Worm (Caenorhabditis elegans) whole organism, early embryonic: Measurements from ENCODE around the gene R02D1.2.
"Not testable (repeated sequence)": the region's sequence is repeated elsewhere in the genome, so short reads cannot be mapped to it uniquely, and the experiment has no call there.

ENCODE experiments used
- B0310.2 ChIP-seq: sonication (generic microtip); optimal IDR thresholded peaks from 2 replicates; lab custom pipeline; 2016; ENCODE audit warnings: mild to moderate bottlenecking, missing genetic modification characterization, missing compliant biosample characterization
- F13C5.2 ChIP-seq: sonication (generic microtip); optimal IDR thresholded peaks from 2 replicates; lab custom pipeline; 2017; ENCODE audit warnings: mild to moderate bottlenecking, missing genetic modification characterization, inconsistent platforms, missing compliant biosample characterization
- aly-1 ChIP-seq: sonication (generic microtip); optimal IDR thresholded peaks from 2 replicates; lab custom pipeline; 2016; ENCODE audit warnings: missing genetic modification characterization, missing compliant biosample characterization
- ama-1 ChIP-seq: fragments of 150-350 bp; optimal IDR thresholded peaks from 2 replicates; lab custom pipeline; 2014
- ceh-13 ChIP-seq: fragments of 200-800 bp; sonication (Bioruptor generic); optimal IDR thresholded peaks from 2 replicates; lab custom pipeline; 2018; ENCODE audit warnings: mild to moderate bottlenecking, missing genetic modification characterization, missing compliant biosample characterization
- ceh-36 ChIP-seq: sonication (generic microtip); optimal IDR thresholded peaks from 2 replicates; lab custom pipeline; 2016; ENCODE audit warnings: missing genetic modification characterization, inconsistent platforms, missing compliant biosample characterization
- ets-7 ChIP-seq: sonication (generic microtip); optimal IDR thresholded peaks from 2 replicates; lab custom pipeline; 2016; ENCODE audit warnings: missing genotype, missing genetic modification characterization, missing compliant biosample characterization
- flt-1 ChIP-seq: fragments of 200-800 bp; sonication (Bioruptor generic); IDR thresholded peaks from 2 replicates; pipeline ENCODE4 v1.3.6; 2022; ENCODE audit warnings: missing genetic modification characterization, missing compliant biosample characterization
- hmbx-1 ChIP-seq: sonication (generic microtip); optimal IDR thresholded peaks from 2 replicates; lab custom pipeline; 2016; ENCODE audit warnings: mild to moderate bottlenecking, missing genetic modification characterization, missing compliant biosample characterization
- hmg-4 ChIP-seq: fragments of 200-800 bp; sonication (Bioruptor generic); optimal IDR thresholded peaks from 2 replicates; lab custom pipeline; 2018; ENCODE audit warnings: mild to moderate bottlenecking, missing genetic modification characterization, missing compliant biosample characterization
- hnd-1 ChIP-seq: sonication (generic microtip); optimal IDR thresholded peaks from 2 replicates; lab custom pipeline; 2016; ENCODE audit warnings: missing genetic modification characterization, missing compliant biosample characterization
- pes-1 ChIP-seq: fragments of 200-800 bp; sonication (Bioruptor generic); IDR thresholded peaks from 2 replicates; pipeline ENCODE4 v1.3.6; 2022; ENCODE audit warnings: missing genetic modification reagents, missing genetic modification characterization, missing compliant biosample characterization
- scrt-1 ChIP-seq: fragments of 200-800 bp; sonication (Bioruptor generic); IDR thresholded peaks from 2 replicates; pipeline ENCODE4 v1.3.6; 2022; ENCODE audit warnings: missing genetic modification characterization, missing compliant biosample characterization
- sea-1 ChIP-seq: fragments of 200-800 bp; sonication (Bioruptor generic); conservative IDR thresholded peaks from 2 replicates; pipeline ENCODE4 v1.3.6; 2022; ENCODE audit warnings: missing genetic modification characterization, missing compliant biosample characterization
- tbx-11 ChIP-seq: fragments of 200-800 bp; sonication (Bioruptor generic); IDR thresholded peaks from 2 replicates; pipeline ENCODE4 v1.3.6; 2022; ENCODE audit warnings: missing genetic modification characterization, missing compliant biosample characterization
- tbx-37 ChIP-seq: fragments of 200-800 bp; sonication (Bioruptor generic); conservative IDR thresholded peaks from 2 replicates; pipeline ENCODE4 v1.3.6; 2022; ENCODE audit warnings: missing genetic modification reagents, missing genetic modification characterization, missing compliant biosample characterization
- tra-4 ChIP-seq: sonication (generic microtip); optimal IDR thresholded peaks from 2 replicates; lab custom pipeline; 2017; ENCODE audit warnings: missing genetic modification characterization, missing compliant biosample characterization

Gene R02D1.2

ce11 chrV:4339479-4339878 lies 16.9 kb upstream of the R02D1.2 start:
- TF ChIP-seq sea-1 (GFP tag; lab: Robert Waterston, UW) (no peak), aly-1 (no peak), ama-1 (lab: Kevin White, UChicago) (no peak), tbx-37 (no peak), ets-7 (no peak), pes-1 (no peak), hmg-4 (no peak), hmbx-1 (tag; lab: Kevin White, UChicago) (no peak), F13C5.2 (tag; lab: Kevin White, UChicago) (no peak), hnd-1 (tag; lab: Kevin White, UChicago) (no peak), tbx-11 (GFP tag; lab: Robert Waterston, UW) (no peak), flt-1 (no peak), scrt-1 (no peak), B0310.2 (tag; lab: Kevin White, UChicago) (no peak), ceh-36 (tag; lab: Kevin White, UChicago) (no peak), tra-4 (no peak), ceh-13 (GFP tag; lab: Kevin White, UChicago) (no peak)

ce11 chrV:4336462-4336861 lies 13.9 kb upstream of the R02D1.2 start, which contains the start of gene irld-1:
TSS of gene irld-1 (plus strand) at chrV:4336762.
- TF ChIP-seq scrt-1; ceh-13 (GFP tag; lab: Kevin White, UChicago); tra-4: not testable (repeated sequence)

ce11 chrV:4333518-4333917 lies 10.9 kb upstream of the R02D1.2 start:
- TF ChIP-seq tbx-37 = peak; percentile 40; the same call in 1 of the 2 replicates

- no peak for TF ChIP-seq hmbx-1 (tag; lab: Kevin White, UChicago)
- TF ChIP-seq ceh-13 (GFP tag; lab: Kevin White, UChicago) = no peak
- TF ChIP-seq flt-1 = no peak
Measured at ce11 chrV:4332450-4332849, 9.8 kb upstream of the R02D1.2 start, which contains the start of gene oac-12. TSS of gene oac-12 (minus strand) at chrV:4332550.

- TF ChIP-seq aly-1 (no peak), B0310.2 (tag; lab: Kevin White, UChicago) (no peak), ceh-36 (tag; lab: Kevin White, UChicago) (no peak), tra-4 (no peak), ama-1 (lab: Kevin White, UChicago) (no peak), flt-1 (no peak), hmbx-1 (tag; lab: Kevin White, UChicago) (no peak), tbx-11 (GFP tag; lab: Robert Waterston, UW) (no peak), pes-1 (no peak), ets-7 (no peak), ceh-13 (GFP tag; lab: Kevin White, UChicago) (no peak), hmg-4 (no peak), sea-1 (GFP tag; lab: Robert Waterston, UW) (no peak), tbx-37 (no peak), hnd-1 (tag; lab: Kevin White, UChicago) (no peak), scrt-1 (no peak), F13C5.2 (tag; lab: Kevin White, UChicago) (no peak)
Measured at ce11 chrV:4330820-4331219, 8.2 kb upstream of the R02D1.2 start.

- TF ChIP-seq B0310.2 (tag; lab: Kevin White, UChicago) (no peak), scrt-1 (no peak), ets-7 (no peak), ceh-36 (tag; lab: Kevin White, UChicago) (no peak), sea-1 (GFP tag; lab: Robert Waterston, UW) (no peak), pes-1 (no peak), tbx-11 (GFP tag; lab: Robert Waterston, UW) (no peak), tbx-37 (no peak), F13C5.2 (tag; lab: Kevin White, UChicago) (no peak), ama-1 (lab: Kevin White, UChicago) (no peak), tra-4 (no peak), flt-1 (no peak)
Measured at ce11 chrV:4326841-4327240, 4.2 kb upstream of the R02D1.2 start, which contains the start of gene D2063.1. TSS of gene D2063.1 (plus strand) at chrV:4327121.

ce11 chrV:4325415-4325814 lies 2.8 kb upstream of the R02D1.2 start, which contains the start of gene nhr-125:
TSS of gene nhr-125 (minus strand) at chrV:4325515.
- TF ChIP-seq scrt-1 (no peak), B0310.2 (tag; lab: Kevin White, UChicago) (no peak), hnd-1 (tag; lab: Kevin White, UChicago) (no peak), hmbx-1 (tag; lab: Kevin White, UChicago) (no peak), ceh-13 (GFP tag; lab: Kevin White, UChicago) (no peak), sea-1 (GFP tag; lab: Robert Waterston, UW) (no peak), hmg-4 (no peak), flt-1 (no peak), ets-7 (no peak), tbx-37 (no peak), aly-1 (no peak), tra-4 (no peak), pes-1 (no peak), ama-1 (lab: Kevin White, UChicago) (no peak), F13C5.2 (tag; lab: Kevin White, UChicago) (no peak), tbx-11 (GFP tag; lab: Robert Waterston, UW) (no peak), ceh-36 (tag; lab: Kevin White, UChicago) (no peak)

- TF ChIP-seq ama-1 (lab: Kevin White, UChicago) = no peak
- TF ChIP-seq ceh-36 (tag; lab: Kevin White, UChicago) = no peak
- no peak for TF ChIP-seq F13C5.2 (tag; lab: Kevin White, UChicago)
- no peak for TF ChIP-seq scrt-1
- no peak for TF ChIP-seq aly-1
- TF ChIP-seq tbx-37 = no peak
- TF ChIP-seq ceh-13 (GFP tag; lab: Kevin White, UChicago) = no peak
- no peak for TF ChIP-seq hnd-1 (tag; lab: Kevin White, UChicago)
- TF ChIP-seq B0310.2 (tag; lab: Kevin White, UChicago) = no peak
Measured at ce11 chrV:4319867-4320266, 2.7 kb downstream of the R02D1.2 start, which contains the start of gene ZC132.9. TSS of gene ZC132.9 (minus strand) at chrV:4319967.
